Worm (Caenorhabditis elegans) whole organism, late embryonic: ENCODE results near the gene C06H5.12.
A peak's percentile ranks its signal among the peaks of the same experiment; 100 is the strongest.
"Not testable (repeated sequence)": the region's sequence is repeated elsewhere in the genome, so short reads cannot be mapped to it uniquely, and the experiment has no call there.

ENCODE experiments used
- C08G9.2 ChIP-seq: sonication (generic microtip); optimal IDR thresholded peaks from 2 replicates; lab custom pipeline; 2016; ENCODE audit warnings: mild to moderate bottlenecking, missing genetic modification characterization, moderate library complexity, missing compliant biosample characterization
- C38D4.7 ChIP-seq: fragments of 200-800 bp; sonication (Bioruptor generic); optimal IDR thresholded peaks from 2 replicates; lab custom pipeline; 2018; ENCODE audit warnings: mild to moderate bottlenecking, missing genetic modification characterization, moderate library complexity, missing compliant biosample characterization
- F13H6.1 ChIP-seq: sonication (generic microtip); optimal IDR thresholded peaks from 2 replicates; lab custom pipeline; 2016; ENCODE audit warnings: missing genetic modification characterization, missing compliant biosample characterization
- T23F11.4 ChIP-seq: fragments of 200-800 bp; sonication (Bioruptor generic); optimal IDR thresholded peaks from 2 replicates; lab custom pipeline; 2018; ENCODE audit warnings: mild to moderate bottlenecking, missing genetic modification characterization, missing compliant biosample characterization
- Y22D7AL.16 ChIP-seq: sonication (generic microtip); optimal IDR thresholded peaks from 2 replicates; lab custom pipeline; 2016; ENCODE audit warnings: missing genetic modification characterization, missing compliant biosample characterization
- ahr-1 ChIP-seq: sonication (generic microtip); optimal IDR thresholded peaks from 2 replicates; lab custom pipeline; 2016; ENCODE audit warnings: missing genetic modification characterization, missing compliant biosample characterization
- ama-1 ChIP-seq: fragments of 150-350 bp; optimal IDR thresholded peaks from 2 replicates; lab custom pipeline; 2014
- ceh-19 ChIP-seq: fragments of 200-800 bp; sonication (Bioruptor generic); optimal IDR thresholded peaks from 2 replicates; lab custom pipeline; 2018; ENCODE audit warnings: mild to moderate bottlenecking, missing genetic modification characterization, missing compliant biosample characterization
- ceh-2 ChIP-seq: sonication (generic microtip); optimal IDR thresholded peaks from 2 replicates; lab custom pipeline; 2016; ENCODE audit warnings: missing genotype, missing genetic modification characterization, missing compliant biosample characterization
- ceh-24 ChIP-seq: sonication (generic microtip); optimal IDR thresholded peaks from 2 replicates; lab custom pipeline; 2016; ENCODE audit warnings: mild to moderate bottlenecking, missing genetic modification characterization, missing compliant biosample characterization
- ceh-30 ChIP-seq: fragments of 150-350 bp; optimal IDR thresholded peaks from 2 replicates; lab custom pipeline; 2014; ENCODE audit warnings: missing biosample characterization, missing genetic modification characterization
- ceh-34 ChIP-seq: sonication (generic microtip); optimal IDR thresholded peaks from 2 replicates; lab custom pipeline; 2016; ENCODE audit warnings: mild to moderate bottlenecking, missing genetic modification characterization, missing compliant biosample characterization
- ceh-48 ChIP-seq: sonication (generic microtip); optimal IDR thresholded peaks from 2 replicates; lab custom pipeline; 2016; ENCODE audit warnings: missing genetic modification characterization, inconsistent platforms, missing compliant biosample characterization
- ceh-9 ChIP-seq: sonication (generic microtip); optimal IDR thresholded peaks from 2 replicates; lab custom pipeline; 2016; ENCODE audit warnings: mild to moderate bottlenecking, missing genetic modification characterization, inconsistent platforms, missing compliant biosample characterization
- dmd-4 ChIP-seq: sonication (generic microtip); optimal IDR thresholded peaks from 2 replicates; lab custom pipeline; 2016; ENCODE audit warnings: borderline replicate concordance, missing genetic modification characterization, missing compliant biosample characterization
- elt-4 ChIP-seq: sonication (generic microtip); optimal IDR thresholded peaks from 2 replicates; lab custom pipeline; 2016; ENCODE audit warnings: missing genetic modification characterization, missing compliant biosample characterization
- ets-4 ChIP-seq: sonication (generic microtip); optimal IDR thresholded peaks from 2 replicates; lab custom pipeline; 2016; ENCODE audit warnings: missing genetic modification characterization, missing compliant biosample characterization
- fkh-10 ChIP-seq: fragments of 150-350 bp; optimal IDR thresholded peaks from 2 replicates; lab custom pipeline; 2014; ENCODE audit warnings: missing biosample characterization, missing genetic modification reagents, missing genetic modification characterization
- hlh-8 ChIP-seq: sonication (generic microtip); optimal IDR thresholded peaks from 2 replicates; lab custom pipeline; 2016; ENCODE audit warnings: missing genotype, missing genetic modification characterization, missing compliant biosample characterization
- mec-3 ChIP-seq: sonication (generic microtip); optimal IDR thresholded peaks from 2 replicates; lab custom pipeline; 2016; ENCODE audit warnings: borderline replicate concordance, missing genetic modification characterization, missing compliant biosample characterization
- nfya-1 ChIP-seq: sonication (generic microtip); optimal IDR thresholded peaks from 2 replicates; lab custom pipeline; 2017; ENCODE audit warnings: missing genetic modification characterization, mild to moderate bottlenecking, missing compliant biosample characterization, antibody characterized with exemption, moderate library complexity
- nhr-232 ChIP-seq: sonication (generic microtip); optimal IDR thresholded peaks from 2 replicates; lab custom pipeline; 2016; ENCODE audit warnings: missing genetic modification characterization, missing compliant biosample characterization
- npax-4 ChIP-seq: sonication (generic microtip); optimal IDR thresholded peaks from 2 replicates; lab custom pipeline; 2016; ENCODE audit warnings: missing genetic modification characterization, missing compliant biosample characterization
- odd-2 ChIP-seq: sonication (generic microtip); optimal IDR thresholded peaks from 2 replicates; lab custom pipeline; 2017; ENCODE audit warnings: antibody characterized with exemption, mild to moderate bottlenecking, missing genetic modification characterization, missing compliant biosample characterization
- pha-4 ChIP-seq: fragments of 150-350 bp; optimal IDR thresholded peaks from 2 replicates; lab custom pipeline; 2018; ENCODE audit warnings: missing biosample characterization, missing genetic modification reagents, missing genetic modification characterization
- ref-2 ChIP-seq: sonication (generic microtip); optimal IDR thresholded peaks from 2 replicates; lab custom pipeline; 2016; ENCODE audit warnings: missing genetic modification characterization, missing compliant biosample characterization
- sdc-2 ChIP-seq: sonication (generic microtip); optimal IDR thresholded peaks from 2 replicates; lab custom pipeline; 2016; ENCODE audit warnings: missing genotype, missing genetic modification characterization, missing compliant biosample characterization
- sox-2 ChIP-seq: fragments of 200-800 bp; sonication (Bioruptor generic); IDR thresholded peaks from 2 replicates; pipeline ENCODE4 v1.3.6; 2022; ENCODE audit warnings: missing genetic modification reagents, missing genetic modification characterization, missing compliant biosample characterization
- sox-4 ChIP-seq: sonication (generic microtip); optimal IDR thresholded peaks from 2 replicates; lab custom pipeline; 2017; ENCODE audit warnings: mild to moderate bottlenecking, missing genetic modification characterization, inconsistent platforms, missing compliant biosample characterization
- syd-9 ChIP-seq: sonication (generic microtip); optimal IDR thresholded peaks from 2 replicates; lab custom pipeline; 2016; ENCODE audit warnings: mild to moderate bottlenecking, missing genetic modification characterization, moderate library complexity, missing compliant biosample characterization
- ttx-3 ChIP-seq: sonication (generic microtip); optimal IDR thresholded peaks from 2 replicates; lab custom pipeline; 2016; ENCODE audit warnings: missing genetic modification reagents, missing genetic modification characterization, missing compliant biosample characterization
- unc-3 ChIP-seq, 2 experiments: fragments of 200-800 bp in 1 of 2; sonication (Bioruptor generic) in 1 of 2; sonication (generic microtip) in 1 of 2; conservative IDR thresholded peaks in 1 of 2; optimal IDR thresholded peaks in 1 of 2; 2 replicates each; pipeline versions ENCODE4 v1.3.6 to Lab custom; 2016 to 2022; ENCODE audit warnings: missing compliant biosample characterization in 2 of 2, missing genetic modification characterization in 2 of 2, missing genetic modification reagents in 1 of 2
- unc-42 ChIP-seq: sonication (generic microtip); optimal IDR thresholded peaks from 2 replicates; lab custom pipeline; 2016; ENCODE audit warnings: missing genotype, missing genetic modification characterization, missing compliant biosample characterization
- unc-55 ChIP-seq: sonication (generic microtip); optimal IDR thresholded peaks from 2 replicates; lab custom pipeline; 2017; ENCODE audit warnings: missing biosample characterization, missing genetic modification reagents, missing genetic modification characterization

C06H5.12 gene

DNA sequence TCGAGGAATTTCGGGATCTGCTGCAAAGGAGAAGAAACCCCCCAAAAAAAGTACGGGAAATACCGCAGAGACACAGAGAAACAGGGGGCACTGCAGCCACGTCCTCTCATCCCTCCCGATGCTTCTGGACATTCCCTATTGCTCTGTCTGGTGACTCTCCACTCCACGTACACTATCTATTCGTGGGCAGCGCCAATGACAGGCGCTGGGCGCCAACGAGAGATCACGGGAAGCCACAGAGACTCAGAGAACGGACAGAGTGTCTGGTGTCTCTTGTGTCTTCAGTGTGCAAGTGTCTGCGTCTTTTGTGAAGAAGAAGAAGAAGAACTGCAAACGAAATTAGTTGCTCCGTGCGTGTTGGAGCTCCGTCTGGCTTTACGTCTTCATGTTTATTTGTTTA lies 36.7 kb upstream of the C06H5.12 start (continued):
- peak; percentile 23 for TF ChIP-seq ceh-19 (GFP tag; lab: Kevin White, UChicago)
- no peak for TF ChIP-seq dmd-4 (tag; lab: Kevin White, UChicago)
- no peak for TF ChIP-seq ceh-48 (tag; lab: Kevin White, UChicago)
- peak; percentile 74 for TF ChIP-seq unc-55 (GFP tag; lab: Kevin White, UChicago)
- TF ChIP-seq ttx-3 (tag; lab: Kevin White, UChicago) = no peak
- peak; percentile 46 for TF ChIP-seq ets-4 (tag; lab: Kevin White, UChicago)

DNA sequence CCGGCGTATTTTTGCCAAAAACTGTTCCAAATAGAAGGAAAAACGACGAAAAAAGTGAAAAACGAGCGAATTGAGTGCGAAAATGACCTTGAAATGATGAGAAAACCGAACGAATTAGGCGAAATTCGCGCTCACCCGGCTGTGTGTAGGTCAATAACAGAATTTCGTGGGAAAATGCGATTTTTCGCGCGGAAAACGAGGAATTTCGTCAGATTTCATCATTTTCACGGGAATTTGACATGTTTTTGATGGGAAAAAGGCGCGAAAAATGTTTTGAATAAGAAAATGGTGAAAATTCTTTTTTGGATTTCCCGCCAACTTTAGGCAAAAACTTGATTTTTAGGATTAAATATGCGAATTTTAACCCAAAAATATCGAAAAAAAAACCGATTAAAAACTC lies 35.5 kb upstream of the C06H5.12 start:
- no peak for TF ChIP-seq hlh-8 (tag; lab: Kevin White, UChicago)
- TF ChIP-seq syd-9 (tag; lab: Kevin White, UChicago) = no peak
- no peak for TF ChIP-seq ceh-9 (tag; lab: Kevin White, UChicago)
- no peak for TF ChIP-seq fkh-10
- TF ChIP-seq elt-4 = no peak
- TF ChIP-seq mec-3 = no peak
- no peak for TF ChIP-seq unc-3 (GFP tag; conservative IDR thresholded peaks at IDR 0.05; lab: Robert Waterston, UW)
- no peak for TF ChIP-seq unc-3 (tag; optimal IDR thresholded peaks at IDR 0.05; lab: Kevin White, UChicago)
- no peak for TF ChIP-seq odd-2
- no peak for TF ChIP-seq sox-4 (tag; lab: Kevin White, UChicago)
- TF ChIP-seq ceh-48 (tag; lab: Kevin White, UChicago) = no peak
- no peak for TF ChIP-seq unc-42 (tag; lab: Kevin White, UChicago)
- no peak for TF ChIP-seq F13H6.1 (tag; lab: Kevin White, UChicago)
- no peak for TF ChIP-seq ceh-24 (tag; lab: Kevin White, UChicago)
- no peak for TF ChIP-seq C08G9.2 (tag; lab: Kevin White, UChicago)
- no peak for TF ChIP-seq sdc-2 (tag; lab: Kevin White, UChicago)
- no peak for TF ChIP-seq pha-4 (tag; lab: Kevin White, UChicago)
- no peak for TF ChIP-seq ceh-34 (tag; lab: Kevin White, UChicago)
- no peak for TF ChIP-seq dmd-4 (tag; lab: Kevin White, UChicago)
- no peak for TF ChIP-seq ceh-2

DNA sequence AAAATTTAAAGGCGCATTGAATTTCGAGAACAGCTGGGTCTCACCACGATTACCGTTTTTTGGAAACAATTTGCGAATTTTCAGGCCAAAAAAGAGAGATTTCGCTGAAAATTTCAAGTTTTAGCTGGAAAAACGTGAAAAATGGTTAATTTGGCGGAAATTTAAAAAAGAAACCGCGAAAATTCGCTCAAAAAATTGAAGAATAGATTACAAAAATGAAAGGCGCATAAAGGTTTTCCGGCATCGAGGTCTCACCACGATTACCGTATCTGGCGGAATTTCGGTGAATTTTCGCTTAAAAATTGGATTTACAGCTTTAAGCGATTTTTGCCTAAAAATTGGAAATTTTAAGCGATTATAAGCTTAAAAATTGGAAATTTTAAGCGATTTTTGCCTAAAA lies 35.1 kb upstream of the C06H5.12 start:
- no peak for TF ChIP-seq npax-4 (tag; lab: Kevin White, UChicago)
- no peak for TF ChIP-seq ttx-3 (tag; lab: Kevin White, UChicago)
- no peak for TF ChIP-seq T23F11.4 (GFP tag; lab: Kevin White, UChicago)
- TF ChIP-seq sox-2 (GFP tag; lab: Robert Waterston, UW) = no peak
- TF ChIP-seq mec-3 = no peak
- no peak for TF ChIP-seq unc-55 (GFP tag; lab: Kevin White, UChicago)
- no peak for TF ChIP-seq sox-4 (tag; lab: Kevin White, UChicago)
- no peak for TF ChIP-seq nhr-232
- TF ChIP-seq C38D4.7 (GFP tag; lab: Kevin White, UChicago) = no peak
- no peak for TF ChIP-seq dmd-4 (tag; lab: Kevin White, UChicago)
- TF ChIP-seq ref-2 = no peak
- no peak for TF ChIP-seq odd-2
- TF ChIP-seq fkh-10 = no peak
- TF ChIP-seq Y22D7AL.16 (tag; lab: Kevin White, UChicago) = no peak
- no peak for TF ChIP-seq pha-4 (tag; lab: Kevin White, UChicago)
- no peak for TF ChIP-seq ama-1 (lab: Kevin White, UChicago)
- no peak for TF ChIP-seq ahr-1 (tag; lab: Kevin White, UChicago)
- TF ChIP-seq elt-4 = no peak

DNA sequence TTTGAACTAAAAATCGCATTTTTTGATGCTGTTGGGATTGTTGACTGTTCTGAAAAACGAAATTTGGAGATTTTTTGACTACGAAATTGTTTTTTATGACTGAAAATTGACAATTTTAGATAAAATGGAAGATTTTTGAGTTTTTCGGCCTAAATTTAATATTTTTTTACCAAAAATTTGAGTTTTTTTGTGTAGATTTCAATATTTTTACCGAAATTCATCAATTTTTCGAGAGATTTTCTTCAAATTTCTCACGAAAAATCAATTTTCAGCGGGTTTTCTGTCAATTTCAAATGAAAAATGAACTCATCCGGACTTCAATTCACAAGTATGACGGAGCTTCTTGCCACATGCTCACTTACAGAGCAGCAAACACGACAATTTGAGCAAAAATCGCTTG lies 29.3 kb upstream of the C06H5.12 start, which contains the start of gene Y59A8A.8:
TSS of gene Y59A8A.8 (plus strand) at position 301 of the 400 bp plus-strand sequence.
- not testable (repeated sequence) for TF ChIP-seq elt-4; ceh-30 (tag; lab: Kevin White, UChicago); odd-2

DNA sequence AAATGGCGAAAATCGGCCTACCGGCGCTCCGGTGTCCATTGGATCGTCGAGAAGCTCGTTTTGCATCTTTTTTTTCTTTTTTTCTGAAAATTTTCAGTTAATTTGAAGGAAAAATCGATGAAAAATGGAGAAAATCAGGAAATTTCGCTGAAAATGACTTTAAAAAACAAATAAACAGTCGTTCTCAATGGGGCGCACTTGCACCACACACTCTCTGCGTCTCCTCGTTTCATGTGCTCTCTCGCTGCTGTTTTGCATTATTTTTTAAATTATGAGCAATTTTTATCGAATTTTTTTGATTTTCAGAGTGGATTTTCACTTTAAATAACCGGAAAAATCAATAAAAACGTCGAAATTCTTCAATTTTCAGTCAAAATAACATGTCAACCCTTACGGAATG lies 24.0 kb upstream of the C06H5.12 start, which contains the start of gene csn-1:
TSS of gene csn-1 (minus strand) at position 83 of the 400 bp plus-strand sequence.
- no peak for TF ChIP-seq nfya-1 (tag; lab: Kevin White, UChicago)
